Worm (Caenorhabditis elegans) whole organism, late embryonic: Measurements from ENCODE around the gene brf-1.

ENCODE experiments used
- ceh-34 ChIP-seq: sonication (generic microtip); optimal IDR thresholded peaks from 2 replicates; lab custom pipeline; 2016; ENCODE audit warnings: mild to moderate bottlenecking, missing genetic modification characterization, missing compliant biosample characterization
- mec-3 ChIP-seq: sonication (generic microtip); optimal IDR thresholded peaks from 2 replicates; lab custom pipeline; 2016; ENCODE audit warnings: borderline replicate concordance, missing genetic modification characterization, missing compliant biosample characterization
- pax-1 ChIP-seq: fragments of 150-350 bp; optimal IDR thresholded peaks from 2 replicates; lab custom pipeline; 2014; ENCODE audit warnings: missing biosample characterization, missing genetic modification characterization

DNA sequence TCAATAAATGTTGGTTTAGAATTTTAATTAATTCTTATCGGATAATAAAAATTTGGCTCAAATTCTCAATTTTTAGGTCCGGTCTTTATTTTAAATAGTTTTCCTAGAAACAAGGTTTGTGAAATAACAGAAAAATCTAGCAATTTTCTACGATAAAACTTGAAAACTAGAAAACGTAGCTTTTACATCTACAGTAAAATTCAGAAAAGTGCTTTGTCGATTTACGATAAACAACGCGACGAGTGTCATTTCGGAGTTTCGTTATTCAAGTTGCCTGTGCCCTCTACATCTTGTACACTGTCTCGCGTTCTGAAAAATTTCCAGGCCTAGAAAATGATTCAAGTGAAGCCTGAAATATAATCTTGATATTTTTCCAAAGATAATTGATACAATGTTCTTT, 51.1 kb downstream of the brf-1 start:
- TF ChIP-seq ceh-34 (tag; lab: Kevin White, UChicago) (no peak), pax-1 (tag; lab: Kevin White, UChicago) (no peak), mec-3 (tag; lab: Kevin White, UChicago) (no peak)
